Fruit fly (Drosophila melanogaster) whole organism, adult: Measurements from ENCODE around the gene Ac76E.

ENCODE experiments used
- CG11617 ChIP-seq: fragments of 200-800 bp; sonication (Bioruptor generic); optimal IDR thresholded peaks from 2 replicates; lab custom pipeline; 2017; ENCODE audit warnings: mild to moderate bottlenecking, missing biosample characterization, missing genetic modification reagents, missing genetic modification characterization
- CG12768 ChIP-seq: fragments of 200-800 bp; sonication (Bioruptor generic); optimal IDR thresholded peaks from 2 replicates; lab custom pipeline; 2017; ENCODE audit warnings: missing biosample characterization, missing genetic modification characterization, mild to moderate bottlenecking, moderate library complexity, missing genetic modification reagents
- CG14711 ChIP-seq: fragments of 200-800 bp; sonication (Bioruptor generic); optimal IDR thresholded peaks from 2 replicates; lab custom pipeline; 2018; ENCODE audit warnings: missing biosample characterization, mild to moderate bottlenecking, missing genetic modification characterization, moderate library complexity
- CG1620 ChIP-seq: fragments of 200-800 bp; sonication (Bioruptor generic); optimal IDR thresholded peaks from 2 replicates; lab custom pipeline; 2016; ENCODE audit warnings: missing biosample characterization, missing genetic modification characterization
- CG33017 ChIP-seq: fragments of 200-800 bp; sonication (Bioruptor generic); optimal IDR thresholded peaks from 2 replicates; lab custom pipeline; 2018; ENCODE audit warnings: missing biosample characterization, mild to moderate bottlenecking, missing genetic modification characterization, moderate library complexity
- CG5204 ChIP-seq: fragments of 200-800 bp; sonication (Bioruptor generic); optimal IDR thresholded peaks from 2 replicates; lab custom pipeline; 2016; ENCODE audit warnings: missing biosample characterization, missing genetic modification characterization
- CG7045 ChIP-seq: fragments of 200-800 bp; sonication (Bioruptor generic); optimal IDR thresholded peaks from 2 replicates; lab custom pipeline; 2017; ENCODE audit warnings: missing biosample characterization, mild to moderate bottlenecking, missing genetic modification characterization
- CG7101 ChIP-seq: fragments of 200-800 bp; sonication (Bioruptor generic); optimal IDR thresholded peaks from 2 replicates; lab custom pipeline; 2018; ENCODE audit warnings: missing biosample characterization, mild to moderate bottlenecking, missing genetic modification characterization, moderate library complexity
- Clk ChIP-seq: fragments of 200-800 bp; sonication (Bioruptor generic); optimal IDR thresholded peaks from 2 replicates; lab custom pipeline; 2017; ENCODE audit warnings: missing biosample characterization, missing genetic modification characterization
- Crg-1 ChIP-seq: fragments of 200-800 bp; sonication (Bioruptor generic); optimal IDR thresholded peaks from 2 replicates; lab custom pipeline; 2016; ENCODE audit warnings: missing biosample characterization, missing genetic modification characterization
- Hr96 ChIP-seq: fragments of 200-800 bp; sonication (Bioruptor generic); optimal IDR thresholded peaks from 2 replicates; lab custom pipeline; 2016; ENCODE audit warnings: missing biosample characterization, missing genetic modification characterization
- Mnt ChIP-seq: fragments of 200-800 bp; sonication (Bioruptor generic); optimal IDR thresholded peaks from 2 replicates; lab custom pipeline; 2016; ENCODE audit warnings: missing biosample characterization, mild to moderate bottlenecking, missing genetic modification characterization
- bab1 ChIP-seq: fragments of 200-800 bp; sonication (Bioruptor generic); optimal IDR thresholded peaks from 3 replicates; lab custom pipeline; 2019; ENCODE audit warnings: missing biosample characterization, mild to moderate bottlenecking, missing genetic modification characterization, moderate library complexity
- cic ChIP-seq: fragments of 200-800 bp; sonication (Bioruptor generic); optimal IDR thresholded peaks from 2 replicates; lab custom pipeline; 2017; ENCODE audit warnings: missing biosample characterization, mild to moderate bottlenecking, missing genetic modification characterization, moderate library complexity
- cnc ChIP-seq, 2 experiments: fragments of >200 bp; optimal IDR thresholded peaks; 2 replicates each; lab custom pipeline; 2017
- kay ChIP-seq: fragments of 200-800 bp; sonication (Bioruptor generic); peaks from one replicate; lab custom pipeline; 2016; ENCODE audit warnings: missing biosample characterization, missing genetic modification characterization, borderline replicate concordance
- ovo ChIP-seq: fragments of 200-800 bp; sonication (Bioruptor generic); optimal IDR thresholded peaks from 2 replicates; lab custom pipeline; 2016; ENCODE audit warnings: missing biosample characterization, missing genetic modification characterization
- pad ChIP-seq: fragments of 200-800 bp; sonication (Bioruptor generic); optimal IDR thresholded peaks from 3 replicates; lab custom pipeline; 2017; ENCODE audit warnings: missing biosample characterization, missing genetic modification characterization, mild to moderate bottlenecking, moderate library complexity, missing genetic modification reagents
- tj ChIP-seq: fragments of 200-800 bp; sonication (Bioruptor generic); optimal IDR thresholded peaks from 3 replicates; lab custom pipeline; 2017; ENCODE audit warnings: missing biosample characterization, mild to moderate bottlenecking, missing genetic modification characterization, moderate library complexity
- toe ChIP-seq: fragments of 200-800 bp; sonication (Bioruptor generic); optimal IDR thresholded peaks from 2 replicates; lab custom pipeline; 2016; ENCODE audit warnings: missing biosample characterization, missing genetic modification characterization

Ac76E gene

dm6 chr3L:19991120-19991519, 52.0 kb downstream of the Ac76E start, which contains the start of gene fln:
fln (minus strand) TSS chr3L:19991220.
- TF ChIP-seq CG33017 (tag; lab: Kevin White, UChicago) (no peak), cnc (optimal IDR thresholded peaks at IDR 0.05; lab: Kevin White, UChicago) (no peak), CG1620 (GFP tag; lab: Kevin White, UChicago) (no peak), CG7045 (GFP tag; lab: Kevin White, UChicago) (no peak), tj (GFP tag; lab: Kevin White, UChicago) (no peak), CG11617 (no peak), Mnt (GFP tag; lab: Kevin White, UChicago) (no peak)

dm6 chr3L:19991714-19992231, 52.7 kb downstream of the Ac76E start, which contains the start of the genes CG7646 and Nca:
CG7646 (plus strand) TSS chr3L:19991887.
Nca (plus strand) TSS chr3L:19991887.
- TF ChIP-seq kay (GFP tag; lab: Kevin White, UChicago) (peak; percentile 41), Hr96 (no peak), CG12768 (GFP tag; lab: Kevin White, UChicago) (no peak), CG5204 (GFP tag; lab: Kevin White, UChicago) (no peak), toe (peak; percentile 33), Mnt (GFP tag; lab: Kevin White, UChicago) (peak; percentile 43), ovo (GFP tag; lab: Kevin White, UChicago) (no peak)

dm6 chr3L:19994015-19994414, 54.9 kb downstream of the Ac76E start:
- TF ChIP-seq kay (GFP tag; lab: Kevin White, UChicago): peak; percentile 40
- TF ChIP-seq CG14711 (tag; lab: Kevin White, UChicago): peak; percentile 36
- no peak for TF ChIP-seq ovo (GFP tag; lab: Kevin White, UChicago)

DNA sequence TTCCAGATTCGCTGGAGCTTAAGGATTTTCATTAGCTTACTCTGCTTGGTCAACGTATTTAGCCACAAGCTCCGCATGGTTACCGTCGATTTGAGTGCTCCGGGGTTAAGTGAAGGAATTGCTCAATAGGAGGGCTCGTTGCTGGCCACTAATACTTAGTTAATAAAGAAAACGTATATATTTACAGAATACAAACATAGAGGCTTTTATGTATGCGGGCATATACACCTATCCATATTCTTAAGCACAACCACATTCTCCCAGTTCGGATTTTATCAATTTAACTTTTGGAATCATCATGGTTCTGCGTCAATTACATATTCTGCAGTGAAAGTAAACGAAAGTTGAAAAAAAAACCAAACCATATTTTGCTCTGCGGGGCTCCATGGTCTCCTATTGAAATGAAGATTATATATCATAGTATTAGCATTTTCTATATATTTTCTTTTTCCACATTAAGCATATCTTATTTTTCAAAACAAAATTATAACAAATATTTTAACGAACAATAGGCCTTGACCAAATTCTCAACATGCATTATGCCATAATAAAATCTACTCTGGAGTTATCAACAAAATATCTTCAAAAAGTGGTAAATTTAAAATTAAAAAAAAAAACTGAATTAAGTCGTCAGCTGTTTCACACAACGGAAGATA, 61.1 kb downstream of the Ac76E start, which contains the start of the genes Tom20 and Gabat:
Gene Tom20 (plus strand): TSS at position 564 of the 656 bp plus-strand sequence.
Gene Gabat (minus strand): TSS at position 606 of the 656 bp plus-strand sequence.
- no peak for TF ChIP-seq CG33017 (tag; lab: Kevin White, UChicago)
- no peak for TF ChIP-seq cnc (optimal IDR thresholded peaks at IDR 0.05; lab: Kevin White, UChicago)
- TF ChIP-seq Mnt (GFP tag; lab: Kevin White, UChicago): no peak
- TF ChIP-seq CG14711 (tag; lab: Kevin White, UChicago): no peak
- TF ChIP-seq CG7101 (tag; lab: Kevin White, UChicago): no peak
- TF ChIP-seq CG7045 (GFP tag; lab: Kevin White, UChicago): no peak
- peak; percentile 33 for TF ChIP-seq CG5204 (GFP tag; lab: Kevin White, UChicago)
- no peak for TF ChIP-seq ovo (GFP tag; lab: Kevin White, UChicago)
- TF ChIP-seq cic (GFP tag; lab: Kevin White, UChicago): no peak
- no peak for TF ChIP-seq Crg-1
- no peak for TF ChIP-seq toe
- TF ChIP-seq CG12768 (GFP tag; lab: Kevin White, UChicago): peak; percentile 45

DNA sequence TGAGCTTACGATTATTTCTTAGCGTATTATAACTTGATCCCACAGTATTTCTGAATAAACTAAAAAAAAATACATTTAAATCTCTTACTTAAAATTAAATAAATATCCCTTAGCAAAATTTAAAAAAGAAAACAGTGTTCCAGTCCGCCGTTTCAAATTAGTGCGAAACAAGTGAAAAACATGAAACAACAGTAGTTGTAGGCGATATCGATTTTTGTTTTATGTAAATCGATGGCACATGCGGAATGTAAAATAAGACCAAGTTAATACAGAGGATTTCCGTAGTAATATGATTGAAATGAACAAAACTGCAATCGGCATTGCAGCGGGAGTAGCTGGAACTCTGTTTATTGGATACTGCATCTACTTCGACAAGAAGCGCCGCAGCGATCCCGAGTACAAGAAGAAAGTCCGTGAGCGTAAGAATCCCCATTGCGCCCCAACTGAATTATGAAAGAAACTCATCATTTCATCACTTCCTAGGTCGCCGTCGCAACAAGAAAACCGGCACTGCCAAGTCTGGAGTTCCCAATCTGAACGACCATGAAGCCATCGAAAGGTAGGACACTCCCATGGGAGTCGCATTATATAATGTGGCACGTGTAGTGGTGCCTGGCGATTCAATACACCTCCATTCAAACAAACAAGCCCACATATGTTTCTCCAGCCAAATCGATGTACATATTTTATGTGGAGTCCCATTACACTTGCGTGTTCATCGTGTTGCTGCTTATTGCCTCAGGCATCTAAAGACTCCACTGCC, 62.0 kb downstream of the Ac76E start:
- TF ChIP-seq tj (GFP tag; lab: Kevin White, UChicago): no peak
- TF ChIP-seq Mnt (GFP tag; lab: Kevin White, UChicago): peak; percentile 67

dm6 chr3L:20002482-20003234, 63.6 kb downstream of the Ac76E start, which contains the start of gene CG7668:
CG7668 (plus strand) TSS chr3L:20002736.
- TF ChIP-seq Mnt (GFP tag; lab: Kevin White, UChicago) (peak; percentile 62), CG33017 (tag; lab: Kevin White, UChicago) (peak; percentile 85), pad (GFP tag; lab: Kevin White, UChicago) (peak; percentile 66), ovo (GFP tag; lab: Kevin White, UChicago) (peak; percentile 43), Clk (peak; percentile 80), cnc (optimal IDR thresholded peaks at IDR 0.05; lab: Kevin White, UChicago) (no peak), CG1620 (GFP tag; lab: Kevin White, UChicago) (peak; percentile 78), kay (GFP tag; lab: Kevin White, UChicago) (peak; percentile 75), CG7045 (GFP tag; lab: Kevin White, UChicago) (peak; percentile 85), CG12768 (GFP tag; lab: Kevin White, UChicago) (peak; percentile 87), cic (GFP tag; lab: Kevin White, UChicago) (peak; percentile 63), CG14711 (tag; lab: Kevin White, UChicago) (peak; percentile 82), CG11617 (peak; percentile 86), Hr96 (no peak), bab1 (GFP tag; lab: Kevin White, UChicago) (peak; percentile 92), CG5204 (GFP tag; lab: Kevin White, UChicago) (peak; percentile 76), toe (peak; percentile 85), tj (GFP tag; lab: Kevin White, UChicago) (peak; percentile 59), CG7101 (tag; lab: Kevin White, UChicago) (peak; percentile 89), Crg-1 (peak; percentile 71)
